Fruit fly (Drosophila melanogaster): ENCODE results near the gene Rph.

Rph gene

dm6 chrX:10745590-10745953 lies 11.9 kb downstream of the Rph start:
- TF ChIP-seq noc (tag; optimal IDR thresholded peaks at IDR 0.05), result no peak

dm6 chrX:10744773-10745589 lies 12.5 kb downstream of the Rph start, which contains the start of gene stx:
TSS of gene stx (minus strand) at chrX:10744943.
- peak; percentile 2 for TF ChIP-seq noc (tag; optimal IDR thresholded peaks at IDR 0.05)

dm6 chrX:10744315-10744767 lies 13.1 kb downstream of the Rph start, which contains the start of gene ras:
TSS of gene ras (plus strand) at chrX:10744502.
- peak; percentile 5 for TF ChIP-seq noc (tag; optimal IDR thresholded peaks at IDR 0.05)

dm6 chrX:10743825-10744224 lies 13.6 kb downstream of the Rph start:
- TF ChIP-seq noc (tag; optimal IDR thresholded peaks at IDR 0.05), result no peak

- no peak for TF ChIP-seq noc (tag; optimal IDR thresholded peaks at IDR 0.05)
These were observed 14.9 kb downstream of the Rph start for dm6 chrX:10742578-10742976.

- TF ChIP-seq noc (tag; optimal IDR thresholded peaks at IDR 0.05), result no peak
These were observed 15.5 kb downstream of the Rph start for dm6 chrX:10741754-10742577.

DNA sequence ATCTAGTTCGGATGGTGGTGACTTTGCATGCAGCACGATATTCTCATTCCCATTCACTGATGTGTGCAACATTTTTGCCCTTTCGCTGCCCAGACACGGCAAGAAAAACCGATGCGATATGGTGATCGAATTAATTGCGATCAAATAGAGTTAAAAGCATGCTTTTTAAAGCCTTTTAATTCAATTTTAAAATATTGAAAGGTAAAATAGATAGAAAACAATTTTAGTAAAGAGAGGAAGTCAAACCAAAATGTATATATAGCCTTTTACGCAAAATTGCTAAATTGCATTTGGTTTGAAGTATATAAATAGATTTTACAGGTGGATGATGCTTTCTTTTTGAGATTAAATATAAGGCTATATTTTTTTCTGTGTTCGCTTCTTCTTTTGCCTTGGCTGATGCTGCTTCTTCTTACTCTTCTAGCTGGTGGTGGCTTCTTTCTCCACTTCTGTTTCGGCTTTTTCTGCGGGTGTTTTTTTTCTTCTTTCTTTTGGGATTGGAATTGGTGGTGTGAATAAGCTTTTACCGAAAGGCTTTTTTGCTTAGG lies 16.4 kb downstream of the Rph start:
- TF ChIP-seq noc (tag; optimal IDR thresholded peaks at IDR 0.05), result no peak

- TF ChIP-seq noc (tag; optimal IDR thresholded peaks at IDR 0.05), result peak; percentile 3
These were observed 17.6 kb downstream of the Rph start for dm6 chrX:10739614-10740436.

DNA sequence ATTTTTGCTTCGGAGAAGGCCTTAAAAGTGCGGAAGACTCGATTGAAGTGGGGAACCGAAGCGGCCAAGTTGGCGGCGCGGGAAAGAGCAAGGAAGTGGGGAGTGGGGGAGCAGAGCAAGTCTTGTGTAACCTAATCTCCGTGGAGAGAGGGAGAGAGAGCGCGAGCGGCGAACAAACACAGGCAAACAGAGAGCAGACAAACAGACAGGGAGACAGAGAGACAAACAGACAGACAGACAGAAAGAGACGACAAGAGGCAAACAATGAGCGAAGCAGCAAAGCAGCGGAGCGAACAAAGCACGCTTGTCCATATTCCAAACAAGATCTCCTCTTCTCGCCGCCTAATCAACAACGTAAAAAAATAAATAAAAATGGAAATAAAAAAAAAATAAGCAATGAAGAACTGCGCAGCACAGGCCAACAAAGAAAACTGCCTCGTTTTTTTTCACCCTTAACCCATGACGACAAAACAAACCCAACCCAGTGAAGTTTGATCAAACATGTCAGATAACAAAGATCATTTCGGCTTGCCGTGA lies 18.6 kb downstream of the Rph start:
- no peak for TF ChIP-seq noc (tag; optimal IDR thresholded peaks at IDR 0.05)

- no peak for TF ChIP-seq noc (tag; optimal IDR thresholded peaks at IDR 0.05)
These were observed 19.4 kb downstream of the Rph start for dm6 chrX:10738151-10738430.

- TF ChIP-seq noc (tag; optimal IDR thresholded peaks at IDR 0.05), result peak; percentile 50
These were observed 19.9 kb downstream of the Rph start for dm6 chrX:10737422-10738150.

DNA sequence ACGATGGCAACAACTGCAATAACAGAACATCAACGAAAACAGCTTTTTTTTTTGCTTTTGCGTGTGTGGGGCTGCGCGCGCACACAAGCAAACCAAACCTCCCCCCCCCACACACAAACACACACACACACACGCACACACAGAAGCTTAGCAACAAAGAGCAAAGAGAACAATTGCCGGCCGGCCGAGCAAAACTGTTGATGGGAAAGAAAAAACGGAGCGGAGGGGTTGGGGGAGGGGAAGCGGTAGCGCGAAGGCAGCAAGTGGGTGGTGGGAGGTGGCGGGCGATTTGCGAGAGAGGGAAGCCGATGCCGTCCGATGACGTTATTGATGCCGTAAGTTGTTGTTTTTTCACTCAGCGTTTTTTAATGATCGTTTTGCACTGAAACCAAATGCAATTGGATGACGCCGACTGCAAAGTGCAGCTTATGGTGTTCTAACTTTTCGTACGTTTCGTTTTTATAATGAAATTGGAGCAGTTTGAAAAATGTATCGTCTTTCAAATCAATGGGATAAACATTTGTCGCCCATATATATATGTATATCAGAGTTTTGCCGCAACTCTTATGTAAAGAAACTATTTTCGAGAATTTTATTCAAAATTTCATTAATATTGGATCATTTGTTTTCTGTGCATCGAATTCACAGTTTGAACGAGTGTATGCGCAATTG lies 21.6 kb downstream of the Rph start:
- no peak for TF ChIP-seq noc (tag; optimal IDR thresholded peaks at IDR 0.05)

dm6 chrX:10734763-10735681 lies 22.4 kb downstream of the Rph start:
- TF ChIP-seq noc (tag; optimal IDR thresholded peaks at IDR 0.05), result no peak

Measured in whole organism, larva.